Worm (Caenorhabditis elegans) whole organism, L4 larva: ENCODE measurements around the gene srz-58.

ENCODE experiments used
- F10B5.3 ChIP-seq: sonication (generic microtip); optimal IDR thresholded peaks from 2 replicates; lab custom pipeline; 2016; ENCODE audit warnings: mild to moderate bottlenecking, missing genetic modification characterization, missing compliant biosample characterization
- F44E2.7 ChIP-seq: fragments of 200-800 bp; sonication (Bioruptor generic); IDR thresholded peaks from 2 replicates; pipeline ENCODE4 v2.1.2; 2022; ENCODE audit warnings: missing genetic modification characterization, missing compliant biosample characterization
- F49E8.2 ChIP-seq: sonication (generic microtip); optimal IDR thresholded peaks from 2 replicates; lab custom pipeline; 2016; ENCODE audit warnings: missing compliant biosample characterization, mild to moderate bottlenecking, missing genetic modification characterization, borderline replicate concordance
- R02D3.7 ChIP-seq: fragments of 150-350 bp; sonication (generic microtip); optimal IDR thresholded peaks from 3 replicates; lab custom pipeline; 2014; ENCODE audit warnings: missing biosample characterization, missing genetic modification characterization
- T20F7.1 ChIP-seq: fragments of 200-800 bp; sonication (Bioruptor generic); optimal IDR thresholded peaks from 2 replicates; lab custom pipeline; 2018; ENCODE audit warnings: mild to moderate bottlenecking, missing genetic modification characterization, missing compliant biosample characterization
- Y48G9A.11 ChIP-seq: fragments of 200-800 bp; sonication (Bioruptor generic); IDR thresholded peaks from 2 replicates; pipeline ENCODE4 v1.3.6; 2022; ENCODE audit warnings: missing genetic modification reagents, missing genetic modification characterization, missing compliant biosample characterization
- Y75B8A.6 ChIP-seq: fragments of 200-800 bp; sonication (Bioruptor generic); IDR thresholded peaks from 2 replicates; pipeline ENCODE4 v1.3.6; 2022; ENCODE audit warnings: missing genetic modification reagents, missing genetic modification characterization, missing compliant biosample characterization
- arid-1 ChIP-seq: fragments of 200-800 bp; sonication (Bioruptor generic); conservative IDR thresholded peaks from 2 replicates; pipeline ENCODE4 v1.3.6; 2022; ENCODE audit warnings: missing genetic modification reagents, missing genetic modification characterization, missing compliant biosample characterization
- daf-16 ChIP-seq, 3 experiments: sonication (generic microtip); optimal IDR thresholded peaks; 2 replicates each; lab custom pipeline; 2016 to 2017; ENCODE audit warnings: missing genetic modification characterization in 3 of 3, missing genetic modification reagents in 3 of 3, mild to moderate bottlenecking in 2 of 3, missing compliant biosample characterization in 2 of 3, missing biosample characterization in 1 of 3, moderate library complexity in 1 of 3
- daf-19 ChIP-seq: fragments of 200-800 bp; sonication (Bioruptor generic); conservative IDR thresholded peaks from 2 replicates; pipeline ENCODE4 v1.3.6; 2022; ENCODE audit warnings: missing genetic modification characterization, missing compliant biosample characterization
- dmd-6 ChIP-seq: fragments of 200-800 bp; sonication (Bioruptor generic); IDR thresholded peaks from 2 replicates; pipeline ENCODE4 v1.3.6; 2022; ENCODE audit warnings: missing genetic modification reagents, missing genetic modification characterization, missing compliant biosample characterization
- dmd-8 ChIP-seq: fragments of 200-800 bp; sonication (Bioruptor generic); IDR thresholded peaks from 2 replicates; pipeline ENCODE4 v1.3.6; 2022; ENCODE audit warnings: missing genetic modification characterization, missing compliant biosample characterization
- dpl-1 ChIP-seq: fragments of 150-350 bp; optimal IDR thresholded peaks from 2 replicates; lab custom pipeline; 2014; ENCODE audit warnings: missing biosample characterization, missing genetic modification reagents, missing genetic modification characterization
- duxl-1 ChIP-seq: sonication (generic microtip); optimal IDR thresholded peaks from 2 replicates; lab custom pipeline; 2016; ENCODE audit warnings: mild to moderate bottlenecking, missing genetic modification characterization, moderate library complexity, missing compliant biosample characterization; ENCODE audit not compliant: poor library complexity
- dve-1 ChIP-seq: sonication (generic microtip); optimal IDR thresholded peaks from 2 replicates; lab custom pipeline; 2017; ENCODE audit warnings: antibody characterized with exemption, mild to moderate bottlenecking, missing genetic modification characterization, missing compliant biosample characterization; ENCODE audit not compliant: insufficient read depth
- fkh-10 ChIP-seq: fragments of 150-350 bp; optimal IDR thresholded peaks from 2 replicates; lab custom pipeline; 2014; ENCODE audit warnings: missing biosample characterization, missing genetic modification reagents, missing genetic modification characterization
- gei-8 ChIP-seq: fragments of 200-800 bp; sonication (Bioruptor generic); optimal IDR thresholded peaks from 2 replicates; lab custom pipeline; 2018; ENCODE audit warnings: mild to moderate bottlenecking, missing genetic modification characterization, missing compliant biosample characterization
- hif-1 ChIP-seq, 2 experiments: sonication (generic microtip); optimal IDR thresholded peaks; 2 replicates each; lab custom pipeline; 2016 to 2017; ENCODE audit warnings: missing compliant biosample characterization in 2 of 2, missing genetic modification characterization in 2 of 2, missing genetic modification reagents in 2 of 2, missing genotype in 2 of 2, mild to moderate bottlenecking in 1 of 2
- hmg-1.1 ChIP-seq: fragments of 200-800 bp; sonication (Bioruptor generic); IDR thresholded peaks from 2 replicates; pipeline ENCODE4 v1.3.6; 2022; ENCODE audit warnings: missing genetic modification reagents, missing genetic modification characterization, missing compliant biosample characterization
- lin-15B ChIP-seq: fragments of 150-350 bp; sonication (generic microtip); optimal IDR thresholded peaks from 3 replicates; lab custom pipeline; 2014; ENCODE audit warnings: missing biosample characterization, missing genetic modification characterization
- lin-29 ChIP-seq: fragments of 200-800 bp; sonication (Bioruptor generic); IDR thresholded peaks from 2 replicates; pipeline ENCODE4 v1.3.6; 2022; ENCODE audit warnings: missing genetic modification reagents, missing genetic modification characterization, missing compliant biosample characterization
- lin-38 ChIP-seq: fragments of 200-800 bp; sonication (Bioruptor generic); IDR thresholded peaks from 2 replicates; pipeline ENCODE4 v1.3.6; 2022; ENCODE audit warnings: missing genetic modification reagents, missing genetic modification characterization, missing compliant biosample characterization
- lsy-2 ChIP-seq, 2 experiments: fragments of 150-350 bp in 1 of 2; sonication (generic microtip) in 1 of 2; optimal IDR thresholded peaks; 2 replicates each; lab custom pipeline; 2014 to 2017; ENCODE audit warnings: missing biosample characterization in 2 of 2, missing genetic modification characterization in 2 of 2
- madf-9 ChIP-seq: fragments of 200-800 bp; sonication (Bioruptor generic); conservative IDR thresholded peaks from 2 replicates; pipeline ENCODE4 v1.3.6; 2022; ENCODE audit warnings: missing genetic modification reagents, missing genetic modification characterization, missing compliant biosample characterization
- nhr-11 ChIP-seq: fragments of 150-350 bp; optimal IDR thresholded peaks from 2 replicates; lab custom pipeline; 2014; ENCODE audit warnings: missing biosample characterization, missing genetic modification characterization
- nhr-25 ChIP-seq: sonication (generic microtip); optimal IDR thresholded peaks from 2 replicates; lab custom pipeline; 2017; ENCODE audit warnings: missing genetic modification characterization, mild to moderate bottlenecking, missing compliant biosample characterization, antibody characterized with exemption, moderate library complexity, borderline replicate concordance; ENCODE audit not compliant: insufficient read depth
- nhr-28 ChIP-seq: fragments of 150-350 bp; optimal IDR thresholded peaks from 2 replicates; lab custom pipeline; 2014; ENCODE audit warnings: missing biosample characterization, missing genetic modification characterization
- nhr-41 ChIP-seq: fragments of 200-800 bp; sonication (Bioruptor generic); IDR thresholded peaks from 2 replicates; pipeline ENCODE4 v1.3.6; 2022; ENCODE audit warnings: missing genetic modification reagents, missing genetic modification characterization, missing compliant biosample characterization
- nhr-42 ChIP-seq: fragments of 200-800 bp; sonication (Bioruptor generic); IDR thresholded peaks from 2 replicates; pipeline ENCODE4 v1.3.6; 2022; ENCODE audit warnings: missing genetic modification characterization, missing compliant biosample characterization
- nhr-6 ChIP-seq: fragments of 150-350 bp; optimal IDR thresholded peaks from 2 replicates; lab custom pipeline; 2014; ENCODE audit warnings: missing biosample characterization, missing genetic modification characterization
- php-3 ChIP-seq: fragments of 200-800 bp; sonication (Bioruptor generic); IDR thresholded peaks from 2 replicates; pipeline ENCODE4 v1.3.6; 2022; ENCODE audit warnings: missing genetic modification reagents, missing genetic modification characterization, missing compliant biosample characterization
- pqm-1 ChIP-seq: sonication (generic microtip); optimal IDR thresholded peaks from 2 replicates; lab custom pipeline; 2017; ENCODE audit warnings: missing biosample characterization, missing genetic modification characterization
- sdz-12 ChIP-seq: fragments of 200-800 bp; sonication (Bioruptor generic); optimal IDR thresholded peaks from 2 replicates; lab custom pipeline; 2018; ENCODE audit warnings: mild to moderate bottlenecking, missing genetic modification characterization, missing compliant biosample characterization
- spr-1 ChIP-seq: sonication (generic microtip); optimal IDR thresholded peaks from 2 replicates; lab custom pipeline; 2016; ENCODE audit warnings: mild to moderate bottlenecking, missing genetic modification characterization, missing compliant biosample characterization
- spr-3 ChIP-seq: fragments of 200-800 bp; sonication (Bioruptor generic); optimal IDR thresholded peaks from 2 replicates; lab custom pipeline; 2018; ENCODE audit warnings: mild to moderate bottlenecking, missing genetic modification characterization, missing compliant biosample characterization
- unc-62 ChIP-seq, 3 experiments: fragments of 150-350 bp in 1 of 3; sonication (generic microtip); optimal IDR thresholded peaks in 2 of 3; peaks in 1 of 3; 1 replicate in 1 of 3; 2 replicates in 2 of 3; lab custom pipeline; 2014 to 2017; ENCODE audit warnings: missing biosample characterization in 3 of 3, missing genetic modification characterization in 3 of 3, missing genetic modification reagents in 3 of 3, missing genotype in 1 of 3
- vab-7 ChIP-seq: fragments of 200-800 bp; sonication (Bioruptor generic); IDR thresholded peaks from 2 replicates; pipeline ENCODE4 v1.3.6; 2022; ENCODE audit warnings: missing genetic modification reagents, missing genetic modification characterization, missing compliant biosample characterization

srz-58 gene

ce11 chrV:17307926-17308325 lies 10.0 kb upstream of the srz-58 start:
- no peak for TF ChIP-seq nhr-28 (tag; lab: Kevin White, UChicago)
- no peak for TF ChIP-seq nhr-11 (tag; lab: Kevin White, UChicago)
- peak; percentile 8 for TF ChIP-seq dpl-1

DNA sequence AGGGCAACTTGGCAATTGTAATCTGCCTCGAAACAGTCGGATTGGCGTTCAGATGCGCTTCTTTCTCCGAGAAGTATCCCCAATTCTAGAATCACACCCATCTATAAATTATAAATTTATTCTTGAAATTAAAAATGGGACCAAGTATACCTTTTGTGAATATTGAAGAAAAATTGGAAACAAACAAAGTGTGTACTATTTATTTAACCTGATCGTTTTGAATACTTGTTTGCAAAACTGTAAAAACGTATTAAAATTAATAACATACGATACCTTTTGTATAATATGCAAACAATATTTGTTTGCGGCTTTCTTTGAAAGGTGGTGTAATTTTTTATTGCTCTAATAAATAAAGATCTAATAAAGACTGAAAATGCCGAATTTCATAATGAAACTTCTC lies 5.6 kb upstream of the srz-58 start, which contains the start of gene Y61B8B.3:
Gene Y61B8B.3, minus strand, starts transcription at position 101 of the 400 bp plus-strand sequence.
- TF ChIP-seq dmd-8 (GFP tag; lab: Robert Waterston, UW) = no peak
- TF ChIP-seq F44E2.7 (GFP tag; lab: Robert Waterston, UW) = no peak
- no peak for TF ChIP-seq lsy-2 (tag; optimal IDR thresholded peaks at IDR 0.05; lab: Kevin White, UChicago)
- TF ChIP-seq daf-19 (GFP tag; lab: Robert Waterston, UW) = no peak
- no peak for TF ChIP-seq lin-38 (GFP tag; lab: Robert Waterston, UW)
- TF ChIP-seq dmd-6 (GFP tag; lab: Robert Waterston, UW) = no peak
- TF ChIP-seq sdz-12 (GFP tag; lab: Kevin White, UChicago) = no peak
- no peak for TF ChIP-seq F49E8.2
- TF ChIP-seq nhr-6 (tag; lab: Kevin White, UChicago) = no peak
- TF ChIP-seq php-3 (GFP tag; lab: Robert Waterston, UW) = no peak
- TF ChIP-seq nhr-42 = no peak
- TF ChIP-seq spr-3 (GFP tag; lab: Kevin White, UChicago) = no peak

ce11 chrV:17315063-17315462 lies 2.9 kb upstream of the srz-58 start, which contains the start of gene F31E9.6:
Gene F31E9.6 (minus strand): TSS chrV:17315153.
- TF ChIP-seq lin-29 (GFP tag; lab: Robert Waterston, UW) (no peak), gei-8 (GFP tag; lab: Kevin White, UChicago) (no peak), duxl-1 (tag; lab: Kevin White, UChicago) (peak; percentile 90)

DNA sequence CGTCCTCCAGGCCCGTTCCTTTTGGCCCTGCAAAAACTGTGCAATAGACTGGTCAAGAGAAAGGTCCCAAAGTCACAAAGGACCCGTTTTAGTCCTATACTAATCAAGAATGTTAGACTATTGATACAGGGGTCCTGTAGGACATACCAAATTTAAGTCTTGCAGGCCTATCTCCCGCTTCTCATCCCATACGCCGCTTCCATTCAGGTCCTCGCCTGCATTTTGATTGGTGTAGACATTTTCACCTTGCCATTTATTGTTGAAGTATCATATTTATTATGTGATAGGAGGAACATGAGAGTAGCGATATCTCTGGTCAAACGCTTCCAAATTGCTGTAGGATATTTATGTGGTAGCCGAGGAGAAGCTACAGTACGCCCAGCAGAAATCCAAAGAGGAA lies 650 bp upstream of the srz-58 start:
- TF ChIP-seq Y75B8A.6 (no peak), unc-62 (GFP tag; optimal IDR thresholded peaks at IDR 0.05 in 1 of 2; lab: Kevin White, UChicago) (peak in 1 of 2 experiments; percentile 91), unc-62 (tag; optimal IDR thresholded peaks at IDR 0.05; lab: Kevin White, UChicago) (no peak), spr-3 (GFP tag; lab: Kevin White, UChicago) (no peak)

DNA sequence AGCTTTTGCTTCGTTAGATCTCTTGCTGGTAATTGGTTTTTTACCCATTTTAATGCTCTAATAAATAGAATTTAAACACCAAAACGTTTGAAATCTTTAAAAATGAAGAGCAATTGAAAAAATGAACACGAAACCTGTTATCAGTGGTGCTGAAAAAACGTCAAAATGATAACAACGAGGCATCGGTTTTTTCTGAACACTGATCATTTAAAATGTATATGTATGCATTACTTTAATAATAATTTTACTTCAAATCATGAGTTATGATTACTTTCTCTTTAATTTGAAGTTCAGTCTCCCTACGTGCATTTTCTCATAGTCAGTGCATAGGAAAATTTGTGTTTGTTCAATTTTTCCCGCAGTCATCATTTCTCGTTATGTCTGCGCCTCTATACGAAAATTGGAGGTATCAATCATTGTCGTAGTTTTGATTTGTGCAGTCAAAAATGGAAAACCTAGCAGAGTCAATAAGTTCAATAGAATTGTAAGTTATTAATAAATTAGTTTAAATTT lies 4.5 kb downstream of the srz-58 start, which contains the start of gene F31E9.3:
Gene F31E9.3, plus strand, starts transcription at position 194 of the 513 bp plus-strand sequence.
- TF ChIP-seq nhr-11 (tag; lab: Kevin White, UChicago) = no peak
- no peak for TF ChIP-seq nhr-25 (tag; lab: Kevin White, UChicago)
- TF ChIP-seq daf-19 (GFP tag; lab: Robert Waterston, UW) = no peak
- no peak for TF ChIP-seq madf-9
- TF ChIP-seq lsy-2 (tag; optimal IDR thresholded peaks at IDR 0.05; lab: Kevin White, UChicago) = no peak
- TF ChIP-seq spr-1 = no peak
- no peak for TF ChIP-seq T20F7.1 (GFP tag; lab: Kevin White, UChicago)
- TF ChIP-seq Y48G9A.11 (GFP tag; lab: Robert Waterston, UW) = no peak
- no peak for TF ChIP-seq nhr-41 (GFP tag; lab: Robert Waterston, UW)
- TF ChIP-seq arid-1 (GFP tag; lab: Robert Waterston, UW) = no peak
- TF ChIP-seq daf-16 (GFP tag; optimal IDR thresholded peaks at IDR 0.05; lab: Kevin White, UChicago) = no peak
- peak; percentile 6 for TF ChIP-seq daf-16 (tag; optimal IDR thresholded peaks at IDR 0.05; lab: Kevin White, UChicago)
- TF ChIP-seq F49E8.2 = no peak
- peak in 1 of 2 experiments; percentile 72 for TF ChIP-seq hif-1 (tag; optimal IDR thresholded peaks at IDR 0.05; lab: Kevin White, UChicago)
- 0 out of 2 replicates have a peak, but pooled peaks have one; percentile 29 for TF ChIP-seq php-3 (GFP tag; lab: Robert Waterston, UW)
- TF ChIP-seq pqm-1 = peak; percentile 62
- peak; percentile 34 for TF ChIP-seq nhr-28 (tag; lab: Kevin White, UChicago)
- TF ChIP-seq dmd-6 (GFP tag; lab: Robert Waterston, UW) = peak; percentile 28
- no peak for TF ChIP-seq hmg-1.1 (GFP tag; lab: Robert Waterston, UW)
- TF ChIP-seq vab-7 (GFP tag; lab: Robert Waterston, UW) = no peak
- peak; percentile 14 for TF ChIP-seq dve-1 (tag; lab: Kevin White, UChicago)
- no peak for TF ChIP-seq fkh-10 (GFP tag; lab: Kevin White, UChicago)
- TF ChIP-seq R02D3.7 (tag; lab: Kevin White, UChicago) = no peak
- no peak for TF ChIP-seq lin-15B (tag; lab: Kevin White, UChicago)
- TF ChIP-seq F10B5.3 (tag; lab: Kevin White, UChicago) = no peak
- TF ChIP-seq, all 104 proteins: peak for 7
